Fruit fly (Drosophila melanogaster) Kc167 (cell line): ENCODE measurements around the gene Herp.

Experiments
- Myc ChIP-seq: fragments of >200 bp; optimal IDR thresholded peaks from 2 replicates; lab custom pipeline; 2017; ENCODE audit warnings: missing external identifiers
- Sin3A ChIP-seq: fragments of >200 bp; optimal IDR thresholded peaks from 2 replicates; lab custom pipeline; 2018; ENCODE audit warnings: missing external identifiers
- insv ChIP-seq: fragments of >200 bp; optimal IDR thresholded peaks from 3 replicates; lab custom pipeline; 2018; ENCODE audit warnings: missing external identifiers
- psq ChIP-seq: fragments of >200 bp; optimal IDR thresholded peaks from 2 replicates; lab custom pipeline; 2017; ENCODE audit warnings: missing external identifiers
- ttk ChIP-seq: sonication (Bioruptor generic); optimal IDR thresholded peaks from 2 replicates; lab custom pipeline; 2017; ENCODE audit warnings: missing external identifiers

DNA sequence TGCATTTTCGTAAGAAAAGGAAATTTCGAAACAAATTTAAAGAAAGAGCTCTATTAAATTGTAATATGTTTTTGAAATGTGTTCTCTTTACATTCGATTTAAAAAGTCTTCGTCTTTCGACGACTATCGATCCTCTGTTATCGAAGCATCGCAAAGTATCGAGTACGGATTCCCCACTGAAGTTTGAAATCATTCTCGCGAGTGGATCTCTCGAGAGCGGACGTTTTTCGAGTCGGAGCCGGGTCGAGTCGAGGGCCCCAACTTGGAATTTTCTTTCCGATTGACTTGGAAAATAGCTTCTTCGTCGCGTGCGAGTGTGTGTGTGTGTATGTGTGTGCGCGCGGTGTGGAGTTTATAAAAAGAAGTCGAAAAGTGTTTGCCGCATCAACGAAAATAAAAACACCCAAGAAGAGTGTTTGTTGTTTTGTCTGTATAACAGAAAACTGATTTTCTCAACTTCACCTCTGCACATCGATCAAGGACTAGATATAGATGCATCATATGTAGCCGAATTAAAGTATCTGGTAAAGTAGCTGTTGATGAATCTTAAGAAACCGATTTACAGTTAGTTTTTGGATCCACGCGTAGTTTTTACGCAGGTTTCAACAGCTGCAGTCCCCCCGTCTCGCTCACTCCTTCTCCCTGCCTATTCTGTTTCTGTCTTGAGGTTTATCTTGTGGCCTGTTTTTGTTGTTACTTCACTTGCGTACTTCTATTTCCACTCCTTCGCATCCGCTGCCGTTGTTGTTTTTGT, 11.6 kb upstream of the Herp start, which contains the start of gene LanB1:
- TF ChIP-seq Myc (lab: Kevin White, UChicago) = no peak
- no peak for TF ChIP-seq psq (lab: Kevin White, UChicago)
- TF ChIP-seq insv = no peak
- TF ChIP-seq ttk (lab: Kevin White, UChicago) = no peak
- TF ChIP-seq Sin3A = no peak
